Worm (Caenorhabditis elegans): ENCODE measurements around the gene C17C3.1.

ce11 chrII:5574925-5575324 lies 4.6 kb downstream of the C17C3.1 start:
- TF ChIP-seq tbx-37 (GFP tag; conservative IDR thresholded peaks at IDR 0.05), result no peak
- no peak for TF ChIP-seq aly-1 (tag; optimal IDR thresholded peaks at IDR 0.05)
- no peak for TF ChIP-seq ama-1 (optimal IDR thresholded peaks at IDR 0.05)
- TF ChIP-seq ceh-13 (GFP tag; optimal IDR thresholded peaks at IDR 0.05), result no peak
- no peak for TF ChIP-seq hmg-4 (GFP tag; optimal IDR thresholded peaks at IDR 0.05)
- no peak for TF ChIP-seq pes-1 (GFP tag; IDR thresholded peaks at IDR 0.05)
- no peak for TF ChIP-seq B0310.2 (tag; optimal IDR thresholded peaks at IDR 0.05)
- no peak for TF ChIP-seq tra-4 (tag; optimal IDR thresholded peaks at IDR 0.05)
- no peak for TF ChIP-seq tbx-11 (GFP tag; IDR thresholded peaks at IDR 0.05)
- TF ChIP-seq scrt-1 (GFP tag; IDR thresholded peaks at IDR 0.05), result no peak
- TF ChIP-seq F13C5.2 (tag; optimal IDR thresholded peaks at IDR 0.05), result no peak

All from whole organism, early embryonic.